Fruit fly (Drosophila melanogaster) whole organism, embryonic: ENCODE measurements around the gene Swip-1.

Experiments
- Atf3 ChIP-seq: fragments of 200-800 bp; sonication (Bioruptor generic); optimal IDR thresholded peaks from 3 replicates; lab custom pipeline; 2016; ENCODE audit warnings: missing biosample characterization, missing genetic modification characterization
- CG10979 ChIP-seq: fragments of 200-800 bp; sonication (Bioruptor generic); optimal IDR thresholded peaks from 2 replicates; lab custom pipeline; 2018; ENCODE audit warnings: missing biosample characterization, mild to moderate bottlenecking, missing genetic modification characterization, moderate library complexity
- CG11085 ChIP-seq: fragments of 200-800 bp; sonication (Bioruptor generic); IDR thresholded peaks from 2 replicates; pipeline ENCODE4 v1.3.6; 2022; ENCODE audit warnings: missing biosample characterization, missing genetic modification characterization
- CG12299 ChIP-seq: fragments of 200-800 bp; sonication (Bioruptor generic); optimal IDR thresholded peaks from 2 replicates; lab custom pipeline; 2018; ENCODE audit warnings: missing biosample characterization, mild to moderate bottlenecking, missing genetic modification characterization
- CG13424 ChIP-seq: fragments of 200-800 bp; sonication (Bioruptor generic); optimal IDR thresholded peaks from 2 replicates; lab custom pipeline; 2019; ENCODE audit warnings: missing biosample characterization, mild to moderate bottlenecking, missing genetic modification characterization, moderate library complexity
- CG15479 ChIP-seq: fragments of 200-800 bp; sonication (Bioruptor generic); optimal IDR thresholded peaks from 3 replicates; lab custom pipeline; 2019; ENCODE audit warnings: missing biosample characterization, mild to moderate bottlenecking, missing genetic modification characterization, moderate library complexity
- CG16813 ChIP-seq: fragments of 200-800 bp; sonication (Bioruptor generic); IDR thresholded peaks from 3 replicates; pipeline ENCODE4 v1.3.6; 2022; ENCODE audit warnings: missing biosample characterization, missing genetic modification characterization; ENCODE audit not compliant: partially characterized antibody
- CG16863 ChIP-seq: fragments of 200-800 bp; sonication (Bioruptor generic); optimal IDR thresholded peaks from 3 replicates; lab custom pipeline; 2016; ENCODE audit warnings: missing biosample characterization, missing genetic modification characterization
- CG17829 ChIP-seq: fragments of 200-800 bp; optimal IDR thresholded peaks from 2 replicates; lab custom pipeline; 2019; ENCODE audit warnings: missing biosample characterization, mild to moderate bottlenecking, missing genetic modification characterization, moderate library complexity
- CG18262 ChIP-seq: fragments of 200-800 bp; optimal IDR thresholded peaks from 3 replicates; lab custom pipeline; 2019; ENCODE audit warnings: missing biosample characterization, mild to moderate bottlenecking, missing genetic modification characterization, moderate library complexity
- CG18476 ChIP-seq: fragments of 200-800 bp; sonication (Bioruptor generic); optimal IDR thresholded peaks from 2 replicates; lab custom pipeline; 2016; ENCODE audit warnings: missing biosample characterization, mild to moderate bottlenecking, missing genetic modification characterization
- CG18599 ChIP-seq: fragments of 200-800 bp; sonication (Bioruptor generic); optimal IDR thresholded peaks from 3 replicates; lab custom pipeline; 2017; ENCODE audit warnings: missing biosample characterization, missing genetic modification characterization, mild to moderate bottlenecking, moderate library complexity, missing genetic modification reagents
- CG33557 ChIP-seq: fragments of 200-800 bp; sonication (Bioruptor generic); optimal IDR thresholded peaks from 2 replicates; lab custom pipeline; 2019; ENCODE audit warnings: missing biosample characterization, mild to moderate bottlenecking, missing genetic modification characterization, moderate library complexity
- CG6272 ChIP-seq: fragments of 200-800 bp; sonication (Bioruptor generic); IDR thresholded peaks from 2 replicates; pipeline ENCODE4 v1.3.6; 2022; ENCODE audit warnings: missing biosample characterization, missing genetic modification characterization
- CG9437 ChIP-seq: fragments of 200-800 bp; sonication (Bioruptor generic); optimal IDR thresholded peaks from 2 replicates; lab custom pipeline; 2018; ENCODE audit warnings: missing biosample characterization, mild to moderate bottlenecking, missing genetic modification characterization
- Chrac-16 ChIP-seq: fragments of 200-800 bp; sonication (Bioruptor generic); optimal IDR thresholded peaks from 3 replicates; lab custom pipeline; 2016; ENCODE audit warnings: missing biosample characterization, missing genetic modification characterization
- Dad ChIP-seq: fragments of 200-800 bp; sonication (Bioruptor generic); optimal IDR thresholded peaks from 3 replicates; lab custom pipeline; 2016; ENCODE audit warnings: missing biosample characterization, missing genetic modification characterization
- Dll ChIP-seq: fragments of 200-800 bp; sonication (Bioruptor generic); IDR thresholded peaks from 4 replicates; pipeline ENCODE4 v1.3.6; 2022; ENCODE audit warnings: missing biosample characterization, missing genetic modification characterization; ENCODE audit not compliant: partially characterized antibody
- Ets65A ChIP-seq: fragments of 200-800 bp; sonication (Bioruptor generic); peaks from one replicate; lab custom pipeline; 2016; ENCODE audit warnings: missing biosample characterization, missing genetic modification characterization
- HLHmδ ChIP-seq: fragments of 200-800 bp; sonication (Bioruptor generic); optimal IDR thresholded peaks from 2 replicates; lab custom pipeline; 2018; ENCODE audit warnings: missing biosample characterization, mild to moderate bottlenecking, missing genetic modification characterization, moderate library complexity
- HmgZ ChIP-seq: fragments of 200-800 bp; sonication (Bioruptor generic); optimal IDR thresholded peaks from 2 replicates; lab custom pipeline; 2018; ENCODE audit warnings: missing biosample characterization, mild to moderate bottlenecking, missing genetic modification characterization
- Kr ChIP-seq: fragments of 200-800 bp; sonication (Bioruptor generic); optimal IDR thresholded peaks from 2 replicates; lab custom pipeline; 2017; ENCODE audit warnings: missing biosample characterization, mild to moderate bottlenecking, missing genetic modification characterization
- Oli ChIP-seq: fragments of 200-800 bp; sonication (Bioruptor generic); optimal IDR thresholded peaks from 2 replicates; lab custom pipeline; 2018; ENCODE audit warnings: missing biosample characterization, mild to moderate bottlenecking, missing genetic modification characterization, moderate library complexity
- Pdp1 ChIP-seq, 2 experiments: fragments of 200-800 bp; sonication (Bioruptor generic); optimal IDR thresholded peaks; 3 replicates each; lab custom pipeline; 2016; ENCODE audit warnings: missing biosample characterization in 2 of 2, missing genetic modification characterization in 2 of 2, mild to moderate bottlenecking in 1 of 2, moderate library complexity in 1 of 2
- Scr ChIP-seq: fragments of 200-800 bp; sonication (Bioruptor generic); IDR thresholded peaks from 2 replicates; pipeline ENCODE4 v1.3.6; 2022; ENCODE audit warnings: missing biosample characterization, missing genetic modification characterization; ENCODE audit not compliant: partially characterized antibody
- Xbp1 ChIP-seq: fragments of 200-800 bp; sonication (Bioruptor generic); optimal IDR thresholded peaks from 3 replicates; lab custom pipeline; 2016; ENCODE audit warnings: missing biosample characterization, mild to moderate bottlenecking, missing genetic modification characterization
- ab ChIP-seq: fragments of 200-800 bp; sonication (Bioruptor generic); optimal IDR thresholded peaks from 2 replicates; lab custom pipeline; 2016; ENCODE audit warnings: missing biosample characterization, missing genetic modification characterization
- az2 ChIP-seq: fragments of 200-800 bp; sonication (Bioruptor generic); optimal IDR thresholded peaks from 3 replicates; lab custom pipeline; 2016; ENCODE audit warnings: missing biosample characterization, missing genetic modification characterization
- bab2 ChIP-seq: fragments of 200-800 bp; sonication (Bioruptor generic); optimal IDR thresholded peaks from 2 replicates; lab custom pipeline; 2016; ENCODE audit warnings: missing biosample characterization, missing genetic modification characterization
- bsh ChIP-seq, 2 experiments: fragments of 200-800 bp; sonication (Bioruptor generic); optimal IDR thresholded peaks; 2 replicates each; lab custom pipeline; 2017 to 2018; ENCODE audit warnings: mild to moderate bottlenecking in 2 of 2, missing biosample characterization in 2 of 2, missing genetic modification characterization in 2 of 2, moderate library complexity in 1 of 2
- chif ChIP-seq, 2 experiments: fragments of 200-800 bp; sonication (Bioruptor generic); optimal IDR thresholded peaks; 3 replicates each; lab custom pipeline; 2016; ENCODE audit warnings: missing biosample characterization in 2 of 2, missing genetic modification characterization in 2 of 2
- dmrt99B ChIP-seq: fragments of 200-800 bp; sonication (Bioruptor generic); optimal IDR thresholded peaks from 2 replicates; lab custom pipeline; 2018; ENCODE audit warnings: missing biosample characterization, mild to moderate bottlenecking, missing genetic modification characterization, moderate library complexity
- exex ChIP-seq: fragments of 200-800 bp; sonication (Bioruptor generic); optimal IDR thresholded peaks from 4 replicates; lab custom pipeline; 2018; ENCODE audit warnings: missing biosample characterization, mild to moderate bottlenecking, missing genetic modification characterization, moderate library complexity
- fd96Cb ChIP-seq: fragments of 200-800 bp; sonication (Bioruptor generic); optimal IDR thresholded peaks from 2 replicates; lab custom pipeline; 2018; ENCODE audit warnings: missing biosample characterization, mild to moderate bottlenecking, missing genetic modification characterization, moderate library complexity
- gem ChIP-seq: fragments of 200-800 bp; sonication (Bioruptor generic); optimal IDR thresholded peaks from 2 replicates; lab custom pipeline; 2019; ENCODE audit warnings: missing biosample characterization, mild to moderate bottlenecking, missing genetic modification characterization, moderate library complexity
- grau ChIP-seq: fragments of 200-800 bp; optimal IDR thresholded peaks from 3 replicates; lab custom pipeline; 2019; ENCODE audit warnings: missing biosample characterization, mild to moderate bottlenecking, missing genetic modification characterization, moderate library complexity
- grn ChIP-seq: fragments of 200-800 bp; sonication (Bioruptor generic); optimal IDR thresholded peaks from 3 replicates; lab custom pipeline; 2017; ENCODE audit warnings: missing biosample characterization, missing genetic modification characterization
- gsb-n ChIP-seq: fragments of 200-800 bp; sonication (Bioruptor generic); optimal IDR thresholded peaks from 3 replicates; lab custom pipeline; 2018; ENCODE audit warnings: missing biosample characterization, mild to moderate bottlenecking, missing genetic modification characterization
- kni ChIP-seq: fragments of 200-800 bp; sonication (Bioruptor generic); optimal IDR thresholded peaks from 3 replicates; lab custom pipeline; 2017; ENCODE audit warnings: mild to moderate bottlenecking, missing biosample characterization, missing genetic modification reagents, missing genetic modification characterization
- lola ChIP-seq, 3 experiments: fragments of >200 bp in 2 of 3; fragments of 200-800 bp in 1 of 3; sonication (Bioruptor generic) in 1 of 3; optimal IDR thresholded peaks; 2 replicates each; lab custom pipeline; 2017 to 2019; ENCODE audit warnings: missing biosample characterization in 3 of 3, missing genetic modification characterization in 3 of 3, mild to moderate bottlenecking in 1 of 3, moderate library complexity in 1 of 3
- mam ChIP-seq: fragments of 200-800 bp; sonication (Bioruptor generic); optimal IDR thresholded peaks from 3 replicates; lab custom pipeline; 2016; ENCODE audit warnings: missing biosample characterization, missing genetic modification characterization
- pfk ChIP-seq: fragments of 200-800 bp; sonication (Bioruptor generic); optimal IDR thresholded peaks from 2 replicates; lab custom pipeline; 2018; ENCODE audit warnings: missing biosample characterization, mild to moderate bottlenecking, missing genetic modification characterization, moderate library complexity
- phol ChIP-seq: fragments of 200-800 bp; sonication (Bioruptor generic); optimal IDR thresholded peaks from 3 replicates; lab custom pipeline; 2018; ENCODE audit warnings: missing biosample characterization, mild to moderate bottlenecking, missing genetic modification characterization, moderate library complexity
- tio ChIP-seq: fragments of 200-800 bp; sonication (Bioruptor generic); optimal IDR thresholded peaks from 2 replicates; lab custom pipeline; 2017; ENCODE audit warnings: missing biosample characterization, missing genetic modification characterization, inconsistent platforms
- tup ChIP-seq: fragments of 200-800 bp; sonication (Bioruptor generic); optimal IDR thresholded peaks from 2 replicates; lab custom pipeline; 2016; ENCODE audit warnings: missing biosample characterization, mild to moderate bottlenecking, missing genetic modification characterization, moderate library complexity
- vnd ChIP-seq: fragments of 200-800 bp; sonication (Bioruptor generic); IDR thresholded peaks from 3 replicates; pipeline ENCODE4 v1.3.6; 2022; ENCODE audit warnings: missing biosample characterization, missing genetic modification characterization; ENCODE audit not compliant: partially characterized antibody

Gene Swip-1

dm6 chr2L:18933867-18934266, 53.2 kb downstream of the Swip-1 start:
- TF ChIP-seq gsb-n (tag; lab: Kevin White, UChicago) = peak; percentile 76
- TF ChIP-seq grn (GFP tag; lab: Kevin White, UChicago) = peak; percentile 12
- no peak for TF ChIP-seq ab (GFP tag; lab: Kevin White, UChicago)
- TF ChIP-seq Ets65A (GFP tag; lab: Kevin White, UChicago) = peak; percentile 50
- TF ChIP-seq Atf3 = no peak

dm6 chr2L:18930352-18931122, 56.5 kb downstream of the Swip-1 start:
- TF ChIP-seq mam (GFP tag; lab: Kevin White, UChicago) = no peak
- TF ChIP-seq dmrt99B = peak; percentile 49
- TF ChIP-seq Dad (GFP tag; lab: Kevin White, UChicago) = no peak
- peak; percentile 14 for TF ChIP-seq CG16863 (GFP tag; lab: Kevin White, UChicago)
- peak; percentile 58 for TF ChIP-seq fd96Cb (tag; lab: Kevin White, UChicago)
- TF ChIP-seq CG13424 (tag; lab: Kevin White, UChicago) = peak; percentile 28
- TF ChIP-seq CG11085 (GFP tag; lab: Robert Waterston, UW) = no peak
- TF ChIP-seq HmgZ (tag; lab: Kevin White, UChicago) = no peak
- peak; percentile 6 for TF ChIP-seq Oli (tag; lab: Kevin White, UChicago)
- peak; percentile 6 for TF ChIP-seq CG18599
- peak; percentile 72 for TF ChIP-seq CG10979 (tag; lab: Kevin White, UChicago)
- peak in 1 of 2 experiments; percentile 2 for TF ChIP-seq Pdp1 (GFP tag; optimal IDR thresholded peaks at IDR 0.05; lab: Kevin White, UChicago)
- peak; percentile 38 for TF ChIP-seq Kr (GFP tag; lab: Kevin White, UChicago)
- TF ChIP-seq vnd (GFP tag; lab: Robert Waterston, UW) = no peak
- TF ChIP-seq CG17829 = peak; percentile 48
- TF ChIP-seq Xbp1 (GFP tag; lab: Kevin White, UChicago) = no peak
- no peak for TF ChIP-seq CG15479 (GFP tag; lab: Kevin White, UChicago)
- no peak for TF ChIP-seq CG12299 (tag; lab: Kevin White, UChicago)
- no peak for TF ChIP-seq tup (GFP tag; lab: Kevin White, UChicago)
- no peak for TF ChIP-seq CG16813 (GFP tag; lab: Robert Waterston, UW)
- peak; percentile 59 for TF ChIP-seq phol (tag; lab: Kevin White, UChicago)
- peak; percentile 20 for TF ChIP-seq grau (tag; lab: Kevin White, UChicago)
- TF ChIP-seq az2 (GFP tag; lab: Kevin White, UChicago) = peak; percentile 36
- peak in 1 of 2 experiments; percentile 70 for TF ChIP-seq bsh (GFP tag; optimal IDR thresholded peaks at IDR 0.05; lab: Kevin White, UChicago)
- peak; percentile 4 for TF ChIP-seq tio (GFP tag; lab: Kevin White, UChicago)
- TF ChIP-seq lola (GFP tag; optimal IDR thresholded peaks at IDR 0.05; lab: Kevin White, UChicago) = peak in 1 of 3 experiments; percentile 77
- TF ChIP-seq CG6272 (GFP tag; lab: Robert Waterston, UW) = no peak
- TF ChIP-seq exex (tag; lab: Kevin White, UChicago) = no peak
- TF ChIP-seq Dll = no peak
- TF ChIP-seq CG9437 (GFP tag; lab: Kevin White, UChicago) = no peak
- TF ChIP-seq HLHmδ (GFP tag; lab: Kevin White, UChicago) = no peak
- peak; percentile 70 for TF ChIP-seq gem
- no peak for TF ChIP-seq pfk
- TF ChIP-seq Scr (GFP tag; lab: Robert Waterston, UW) = no peak
- peak in 1 of 2 experiments; percentile 58 for TF ChIP-seq chif (GFP tag; optimal IDR thresholded peaks at IDR 0.05; lab: Kevin White, UChicago)
- peak; percentile 41 for TF ChIP-seq CG33557 (GFP tag; lab: Kevin White, UChicago)
- peak; percentile 15 for TF ChIP-seq bab2
- peak; percentile 19 for TF ChIP-seq Chrac-16 (GFP tag; lab: Kevin White, UChicago)
- peak; percentile 63 for TF ChIP-seq kni (GFP tag; lab: Kevin White, UChicago)
- TF ChIP-seq gsb-n (tag; lab: Kevin White, UChicago) = peak; percentile 47
- TF ChIP-seq CG18476 = no peak
- TF ChIP-seq CG18262 (tag; lab: Kevin White, UChicago) = peak; percentile 67
